Fruit fly (Drosophila melanogaster): ENCODE results near the gene CG34448.

The CG34448 gene

DNA sequence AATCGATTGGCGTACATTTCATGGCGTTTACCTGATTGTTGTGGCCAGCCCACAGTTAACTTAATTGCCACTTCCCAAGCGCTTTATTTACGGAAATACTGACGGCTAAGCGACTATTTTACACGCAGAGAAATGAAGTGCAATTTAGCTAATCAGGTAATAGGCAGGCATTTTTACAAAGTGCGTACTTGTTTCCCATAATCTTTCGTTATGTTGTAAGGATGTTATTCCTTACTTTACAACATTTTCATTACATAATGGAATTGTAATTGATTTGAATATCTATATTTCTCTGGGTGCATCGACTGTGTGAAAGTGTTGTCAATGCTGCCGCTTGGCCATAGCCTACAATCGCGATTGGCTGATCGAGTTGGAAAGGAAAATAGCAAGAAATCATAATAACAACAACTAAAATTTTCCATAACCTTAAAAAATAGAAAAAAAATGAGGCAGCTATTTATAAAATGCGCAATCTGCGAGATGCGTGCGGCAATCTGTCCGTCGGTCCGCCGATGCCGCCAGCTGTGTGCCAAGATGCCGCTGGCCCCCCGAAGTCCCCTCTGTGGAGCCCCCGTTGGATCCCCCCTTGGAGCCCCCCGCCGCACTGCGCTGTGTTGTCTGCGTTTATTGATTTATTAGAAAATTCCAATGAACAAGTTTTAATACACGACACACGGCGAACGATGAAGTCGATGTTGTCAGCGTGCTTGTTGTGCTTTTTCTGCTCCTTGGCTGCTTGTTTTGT lies 8.9 kb upstream of the CG34448 start (continued):
- TF ChIP-seq OdsH (GFP tag; optimal IDR thresholded peaks at IDR 0.05) (peak; percentile 89), lz (GFP tag; optimal IDR thresholded peaks at IDR 0.05) (peak; percentile 49), pdm3 (GFP tag; optimal IDR thresholded peaks at IDR 0.05) (peak; percentile 87), Met (GFP tag; optimal IDR thresholded peaks at IDR 0.05) (peak; percentile 7), CG11762 (GFP tag; optimal IDR thresholded peaks at IDR 0.05; ENCODE audit: insufficient read depth) (peak; percentile 81), topi (GFP tag; optimal IDR thresholded peaks at IDR 0.05) (peak; percentile 47), Eip78C (GFP tag) (peak; percentile 96), CG8319 (GFP tag; optimal IDR thresholded peaks at IDR 0.05) (peak; percentile 31), Eip75B (GFP tag; optimal IDR thresholded peaks at IDR 0.05) (peak; percentile 79), salr (GFP tag; optimal IDR thresholded peaks at IDR 0.05) (peak; percentile 66 to 82), dac (GFP tag; optimal IDR thresholded peaks at IDR 0.05) (peak; percentile 91), vri (GFP tag; optimal IDR thresholded peaks at IDR 0.05) (no peak), CG8632 (GFP tag; optimal IDR thresholded peaks at IDR 0.05) (peak; percentile 66), ss (GFP tag; optimal IDR thresholded peaks at IDR 0.05) (peak; percentile 40 to 66)

DNA sequence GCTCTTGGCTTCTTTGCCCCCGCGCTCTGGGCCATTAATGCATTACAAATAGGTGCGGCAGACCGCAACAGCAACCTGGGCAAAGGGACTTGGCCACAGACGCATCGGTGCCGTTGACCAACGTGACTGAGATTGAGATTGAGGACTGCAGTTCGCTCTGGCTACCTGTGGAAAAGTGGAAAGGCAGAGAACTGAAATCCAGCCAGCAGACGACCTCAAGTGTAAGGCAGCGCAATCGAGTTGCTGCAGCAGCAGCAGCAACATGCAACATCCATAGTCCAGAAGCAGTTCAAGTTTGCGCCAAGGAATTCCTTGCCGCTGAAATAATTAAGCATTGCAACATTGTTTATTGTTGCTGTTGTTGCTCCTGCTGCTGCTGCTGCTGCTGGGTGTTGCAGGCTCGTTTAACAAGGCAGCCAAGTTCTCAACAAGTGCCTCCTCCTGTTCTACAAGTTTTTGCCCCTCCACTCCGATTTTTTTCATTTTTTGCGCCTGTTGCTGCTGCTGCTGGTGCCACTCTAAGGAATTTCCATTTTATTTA lies 8.0 kb upstream of the CG34448 start:
- TF ChIP-seq CG1621 (tag; optimal IDR thresholded peaks at IDR 0.05) (no peak), ss (GFP tag; optimal IDR thresholded peaks at IDR 0.05) (peak; percentile 2 to 48), Hr39 (GFP tag; optimal IDR thresholded peaks at IDR 0.05) (no peak), CG11902 (GFP tag; optimal IDR thresholded peaks at IDR 0.05) (no peak), achi (GFP tag; optimal IDR thresholded peaks at IDR 0.05) (no peak), Ets21C (GFP tag; optimal IDR thresholded peaks at IDR 0.05) (no peak), cyc (GFP tag; optimal IDR thresholded peaks at IDR 0.05) (no peak), Eip78C (GFP tag) (peak; percentile 5), CG3919 (GFP tag; optimal IDR thresholded peaks at IDR 0.05) (peak; percentile 3), dsx (GFP tag; optimal IDR thresholded peaks at IDR 0.05; ENCODE audit: poor library complexity, severe bottlenecking) (peak; percentile 95), Sox102F (GFP tag; optimal IDR thresholded peaks at IDR 0.05) (no peak), Eip93F (GFP tag; optimal IDR thresholded peaks at IDR 0.05) (no peak)

DNA sequence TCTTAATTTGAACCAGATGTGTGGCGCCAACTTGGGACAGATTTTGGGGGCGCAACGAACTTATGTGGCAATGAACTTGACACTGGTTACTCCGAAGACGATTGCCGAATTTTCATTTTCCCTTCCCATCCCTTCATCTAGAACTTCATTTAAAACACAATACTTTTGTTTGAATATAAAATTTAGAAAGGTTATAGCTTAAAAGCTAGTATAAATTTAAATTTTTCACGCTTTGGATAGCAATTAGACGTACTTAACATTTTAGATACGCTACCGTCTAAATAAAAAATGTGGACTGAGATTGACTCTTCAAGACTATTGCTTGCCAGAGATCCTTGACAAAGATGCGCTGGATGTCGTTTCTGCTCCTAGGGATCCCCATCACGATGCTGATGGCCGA lies 6.7 kb upstream of the CG34448 start, which contains the start of gene CG44139:
CG44139 (plus strand) TSS at position 301 of the 400 bp plus-strand sequence.
- TF ChIP-seq CG8119 (GFP tag; IDR thresholded peaks at IDR 0.05) = no peak

DNA sequence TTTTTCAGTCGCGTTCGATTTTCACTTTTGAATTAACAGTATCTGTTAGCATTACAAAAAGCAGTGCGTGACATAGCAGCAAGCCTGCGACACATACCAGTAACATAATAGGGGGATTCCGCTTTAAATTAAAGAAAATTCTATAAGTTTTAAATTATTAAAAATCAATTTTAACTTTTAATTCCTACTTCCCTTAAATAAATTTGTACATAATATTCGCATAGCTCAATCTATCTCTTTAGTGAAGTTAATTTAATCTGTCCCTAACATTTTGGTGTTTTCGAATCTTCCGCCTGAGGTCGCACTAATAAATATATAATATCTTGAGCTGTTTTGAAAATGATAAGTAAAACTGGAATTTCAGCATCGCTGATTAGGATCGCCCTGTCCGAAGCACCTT lies 2.7 kb upstream of the CG34448 start, which contains the start of gene CG9886:
CG9886 (plus strand) TSS at position 341 of the 400 bp plus-strand sequence.
- peak; percentile 47; the same call in 2 of the 3 replicates for TF ChIP-seq CG8119 (GFP tag; IDR thresholded peaks at IDR 0.05)
- TF ChIP-seq CG8319 (GFP tag; optimal IDR thresholded peaks at IDR 0.05) = no peak
- TF ChIP-seq dac (GFP tag; optimal IDR thresholded peaks at IDR 0.05) = no peak
- peak; percentile 60 for TF ChIP-seq pdm3 (GFP tag; optimal IDR thresholded peaks at IDR 0.05)
- TF ChIP-seq CG11294 (GFP tag; IDR thresholded peaks at IDR 0.05) = no peak
- TF ChIP-seq CG6854 (GFP tag; optimal IDR thresholded peaks at IDR 0.05) = no peak
- peak; percentile 43 for TF ChIP-seq CG10631 (GFP tag; optimal IDR thresholded peaks at IDR 0.05)
- TF ChIP-seq esn (GFP tag; optimal IDR thresholded peaks at IDR 0.05) = peak; percentile 67
- TF ChIP-seq Blimp-1 (GFP tag; optimal IDR thresholded peaks at IDR 0.05) = no peak
- TF ChIP-seq acj6 (GFP tag; optimal IDR thresholded peaks at IDR 0.05) = peak; percentile 55
- peak; percentile 51 for TF ChIP-seq CG31627 (GFP tag; optimal IDR thresholded peaks at IDR 0.05)
- TF ChIP-seq CG6792 (GFP tag; optimal IDR thresholded peaks at IDR 0.05) = peak; percentile 39
- TF ChIP-seq CG8632 (GFP tag; optimal IDR thresholded peaks at IDR 0.05) = peak; percentile 33
- no peak for TF ChIP-seq CG7368 (GFP tag; optimal IDR thresholded peaks at IDR 0.05)
- TF ChIP-seq Eip78C (GFP tag) = peak; percentile 87
- TF ChIP-seq Sox15 (GFP tag; optimal IDR thresholded peaks at IDR 0.05) = no peak
- TF ChIP-seq ss (GFP tag; optimal IDR thresholded peaks at IDR 0.05) = no peak
- TF ChIP-seq CG6808 (GFP tag; optimal IDR thresholded peaks at IDR 0.05) = no peak
- TF ChIP-seq spab (GFP tag; optimal IDR thresholded peaks at IDR 0.05) = no peak
- TF ChIP-seq dsx (GFP tag; optimal IDR thresholded peaks at IDR 0.05; ENCODE audit: poor library complexity, severe bottlenecking) = no peak
- no peak for TF ChIP-seq CG11902 (GFP tag; optimal IDR thresholded peaks at IDR 0.05)
- peak; percentile 66 for TF ChIP-seq OdsH (GFP tag; optimal IDR thresholded peaks at IDR 0.05)
- peak in 1 of 2 experiments; percentile 25 for TF ChIP-seq salr (GFP tag; optimal IDR thresholded peaks at IDR 0.05)
- peak; percentile 80 for TF ChIP-seq svp (GFP tag)
- TF ChIP-seq Met (GFP tag; optimal IDR thresholded peaks at IDR 0.05) = peak; percentile 29
- TF ChIP-seq Sox102F (GFP tag; optimal IDR thresholded peaks at IDR 0.05) = peak; percentile 36
- TF ChIP-seq Ets96B (tag; optimal IDR thresholded peaks at IDR 0.05) = peak; percentile 58
- no peak for TF ChIP-seq fd59A (GFP tag; optimal IDR thresholded peaks at IDR 0.05)
- TF ChIP-seq Gug (GFP tag; IDR thresholded peaks at IDR 0.05) = no peak
- peak; percentile 33 for TF ChIP-seq topi (GFP tag; optimal IDR thresholded peaks at IDR 0.05)
- peak; percentile 44 for TF ChIP-seq Hr4 (GFP tag; optimal IDR thresholded peaks at IDR 0.05)
